Fruit fly (Drosophila melanogaster) whole organism, embryonic: ENCODE results near the gene CG13622.

Experiments used
- Antp ChIP-seq: fragments of 200-800 bp; sonication (Bioruptor generic); optimal IDR thresholded peaks from 3 replicates; lab custom pipeline; 2016; ENCODE audit warnings: missing biosample characterization, missing genetic modification characterization
- CG10274 ChIP-seq: fragments of 200-800 bp; sonication (Bioruptor generic); optimal IDR thresholded peaks from 3 replicates; lab custom pipeline; 2017; ENCODE audit warnings: missing biosample characterization, mild to moderate bottlenecking, missing genetic modification characterization
- CG10431 ChIP-seq: fragments of 200-800 bp; sonication (Bioruptor generic); optimal IDR thresholded peaks from 3 replicates; lab custom pipeline; 2018; ENCODE audit warnings: missing biosample characterization, mild to moderate bottlenecking, missing genetic modification characterization
- CG10654 ChIP-seq: fragments of 200-800 bp; sonication (Bioruptor generic); optimal IDR thresholded peaks from 2 replicates; lab custom pipeline; 2016; ENCODE audit warnings: missing biosample characterization, missing genetic modification characterization
- CG11247 ChIP-seq: fragments of 200-800 bp; sonication (Bioruptor generic); IDR thresholded peaks from 2 replicates; pipeline ENCODE4 v1.3.6; 2022; ENCODE audit warnings: missing biosample characterization, missing genetic modification characterization
- CG11696 ChIP-seq: fragments of 200-800 bp; sonication (Bioruptor generic); IDR thresholded peaks from 2 replicates; pipeline ENCODE4 v1.3.6; 2022; ENCODE audit warnings: missing biosample characterization, missing genetic modification characterization
- CG12299 ChIP-seq: fragments of 200-800 bp; sonication (Bioruptor generic); optimal IDR thresholded peaks from 2 replicates; lab custom pipeline; 2018; ENCODE audit warnings: missing biosample characterization, mild to moderate bottlenecking, missing genetic modification characterization
- CG13287 ChIP-seq: fragments of 200-800 bp; sonication (Bioruptor generic); IDR thresholded peaks from 2 replicates; pipeline ENCODE4 v1.3.6; 2022; ENCODE audit warnings: missing biosample characterization, missing genetic modification characterization; ENCODE audit not compliant: partially characterized antibody
- CG14710 ChIP-seq: fragments of 200-800 bp; sonication (Bioruptor generic); optimal IDR thresholded peaks from 3 replicates; lab custom pipeline; 2019; ENCODE audit warnings: missing biosample characterization, mild to moderate bottlenecking, missing genetic modification characterization, moderate library complexity
- CG16779 ChIP-seq: fragments of 200-800 bp; sonication (Bioruptor generic); IDR thresholded peaks from 2 replicates; pipeline ENCODE4 v1.3.6; 2022; ENCODE audit warnings: missing biosample characterization, missing genetic modification characterization
- CG16815 ChIP-seq: fragments of 200-800 bp; sonication (Bioruptor generic); optimal IDR thresholded peaks from 3 replicates; lab custom pipeline; 2017; ENCODE audit warnings: missing biosample characterization, mild to moderate bottlenecking, missing genetic modification characterization
- CG18764 ChIP-seq: fragments of 200-800 bp; sonication (Bioruptor generic); optimal IDR thresholded peaks from 3 replicates; lab custom pipeline; 2016; ENCODE audit warnings: missing biosample characterization, missing genetic modification characterization
- CG2678 ChIP-seq: fragments of 200-800 bp; sonication (Bioruptor generic); optimal IDR thresholded peaks from 3 replicates; lab custom pipeline; 2019; ENCODE audit warnings: missing biosample characterization, mild to moderate bottlenecking, missing genetic modification characterization, moderate library complexity
- CG3065 ChIP-seq: fragments of 200-800 bp; sonication (Bioruptor generic); optimal IDR thresholded peaks from 2 replicates; lab custom pipeline; 2016; ENCODE audit warnings: missing biosample characterization, missing genetic modification characterization
- CG9797 ChIP-seq: fragments of 200-800 bp; sonication (Bioruptor generic); optimal IDR thresholded peaks from 3 replicates; lab custom pipeline; 2018; ENCODE audit warnings: missing biosample characterization, mild to moderate bottlenecking, missing genetic modification characterization
- CHES-1-like ChIP-seq: fragments of 200-800 bp; sonication (Bioruptor generic); optimal IDR thresholded peaks from 2 replicates; lab custom pipeline; 2016; ENCODE audit warnings: missing biosample characterization, missing genetic modification characterization
- Dad ChIP-seq: fragments of 200-800 bp; sonication (Bioruptor generic); optimal IDR thresholded peaks from 3 replicates; lab custom pipeline; 2016; ENCODE audit warnings: missing biosample characterization, missing genetic modification characterization
- Dref ChIP-seq: fragments of 200-800 bp; sonication (Bioruptor generic); IDR thresholded peaks from 2 replicates; pipeline ENCODE4 v1.3.6; 2022; ENCODE audit warnings: missing biosample characterization, missing genetic modification characterization
- Ets97D ChIP-seq: fragments of 200-800 bp; sonication (Bioruptor generic); optimal IDR thresholded peaks from 3 replicates; lab custom pipeline; 2016; ENCODE audit warnings: missing biosample characterization, missing genetic modification characterization
- HLH54F ChIP-seq: fragments of 200-800 bp; sonication (Bioruptor generic); optimal IDR thresholded peaks from 3 replicates; lab custom pipeline; 2016; ENCODE audit warnings: missing biosample characterization, missing genetic modification characterization
- Hr78 ChIP-seq, 2 experiments: fragments of 200-800 bp in 1 of 2; fragments of >200 bp in 1 of 2; sonication (Bioruptor generic) in 1 of 2; optimal IDR thresholded peaks; 2 replicates each; lab custom pipeline; 2017 to 2019; ENCODE audit warnings: missing biosample characterization in 2 of 2, missing genetic modification characterization in 2 of 2, mild to moderate bottlenecking in 1 of 2, moderate library complexity in 1 of 2
- Jarid2 ChIP-seq: fragments of 200-800 bp; sonication (Bioruptor generic); optimal IDR thresholded peaks from 3 replicates; lab custom pipeline; 2017; ENCODE audit warnings: mild to moderate bottlenecking, missing biosample characterization, missing genetic modification reagents, missing genetic modification characterization
- Kr ChIP-seq: fragments of 200-800 bp; sonication (Bioruptor generic); optimal IDR thresholded peaks from 2 replicates; lab custom pipeline; 2017; ENCODE audit warnings: missing biosample characterization, mild to moderate bottlenecking, missing genetic modification characterization
- Ptx1 ChIP-seq: fragments of 200-800 bp; sonication (Bioruptor generic); IDR thresholded peaks from 2 replicates; pipeline ENCODE4 v1.3.6; 2022; ENCODE audit warnings: missing biosample characterization, missing genetic modification characterization
- Rfx ChIP-seq: fragments of 200-800 bp; sonication (Bioruptor generic); IDR thresholded peaks from 2 replicates; pipeline ENCODE4 v1.3.6; 2022; ENCODE audit warnings: missing biosample characterization, missing genetic modification characterization
- ap ChIP-seq: fragments of 200-800 bp; sonication (Bioruptor generic); IDR thresholded peaks from 2 replicates; pipeline ENCODE4 v1.3.6; 2022; ENCODE audit warnings: missing biosample characterization, missing genetic modification characterization
- ase ChIP-seq: fragments of 200-800 bp; sonication (Bioruptor generic); IDR thresholded peaks from 3 replicates; pipeline ENCODE4 v1.3.6; 2022; ENCODE audit warnings: missing biosample characterization, missing genetic modification characterization
- az2 ChIP-seq: fragments of 200-800 bp; sonication (Bioruptor generic); optimal IDR thresholded peaks from 3 replicates; lab custom pipeline; 2016; ENCODE audit warnings: missing biosample characterization, missing genetic modification characterization
- bcd ChIP-seq: fragments of 200-800 bp; sonication (Bioruptor generic); optimal IDR thresholded peaks from 2 replicates; lab custom pipeline; 2017; ENCODE audit warnings: missing biosample characterization, mild to moderate bottlenecking, missing genetic modification characterization
- caup ChIP-seq: fragments of 200-800 bp; sonication (Bioruptor generic); optimal IDR thresholded peaks from 3 replicates; lab custom pipeline; 2017; ENCODE audit warnings: missing biosample characterization, mild to moderate bottlenecking, missing genetic modification characterization, moderate library complexity; ENCODE audit not compliant: severe bottlenecking
- cwo ChIP-seq: fragments of 200-800 bp; sonication (Bioruptor generic); optimal IDR thresholded peaks from 3 replicates; lab custom pipeline; 2017; ENCODE audit warnings: missing biosample characterization, missing genetic modification characterization, mild to moderate bottlenecking, moderate library complexity, missing genetic modification reagents
- dan ChIP-seq: fragments of 200-800 bp; sonication (Bioruptor generic); IDR thresholded peaks from 2 replicates; pipeline ENCODE4 v1.3.6; 2022; ENCODE audit warnings: missing biosample characterization, missing genetic modification characterization
- disco-r ChIP-seq: fragments of 200-800 bp; sonication (Bioruptor generic); optimal IDR thresholded peaks from 2 replicates; lab custom pipeline; 2016; ENCODE audit warnings: missing biosample characterization, missing genetic modification characterization
- dmrt11E ChIP-seq: fragments of 200-800 bp; sonication (Bioruptor generic); optimal IDR thresholded peaks from 3 replicates; lab custom pipeline; 2018; ENCODE audit warnings: missing biosample characterization, mild to moderate bottlenecking, missing genetic modification characterization, moderate library complexity
- dmrt99B ChIP-seq: fragments of 200-800 bp; sonication (Bioruptor generic); optimal IDR thresholded peaks from 2 replicates; lab custom pipeline; 2018; ENCODE audit warnings: missing biosample characterization, mild to moderate bottlenecking, missing genetic modification characterization, moderate library complexity
- dpn ChIP-seq, 2 experiments: fragments of 200-800 bp; sonication (Bioruptor generic); optimal IDR thresholded peaks; 3 replicates each; lab custom pipeline; 2016; ENCODE audit warnings: missing biosample characterization in 2 of 2, missing genetic modification characterization in 2 of 2
- ewg ChIP-seq: fragments of 200-800 bp; sonication (Bioruptor generic); optimal IDR thresholded peaks from 3 replicates; lab custom pipeline; 2017; ENCODE audit warnings: mild to moderate bottlenecking, missing biosample characterization, missing genetic modification reagents, missing genetic modification characterization
- fd102C ChIP-seq: fragments of 200-800 bp; sonication (Bioruptor generic); optimal IDR thresholded peaks from 2 replicates; lab custom pipeline; 2018; ENCODE audit warnings: missing biosample characterization, mild to moderate bottlenecking, missing genetic modification characterization, moderate library complexity
- gfzf ChIP-seq: fragments of 200-800 bp; sonication (Bioruptor generic); optimal IDR thresholded peaks from 2 replicates; lab custom pipeline; 2016; ENCODE audit warnings: missing biosample characterization, mild to moderate bottlenecking, missing genetic modification characterization, moderate library complexity
- ham ChIP-seq: fragments of 200-800 bp; sonication (Bioruptor generic); IDR thresholded peaks from 2 replicates; pipeline ENCODE4 v1.3.6; 2022; ENCODE audit warnings: missing biosample characterization, missing genetic modification characterization
- hb ChIP-seq: fragments of 200-800 bp; sonication (Bioruptor generic); IDR thresholded peaks from 3 replicates; pipeline ENCODE4 v1.3.6; 2022; ENCODE audit warnings: missing biosample characterization, missing genetic modification characterization; ENCODE audit not compliant: partially characterized antibody
- nerfin-2 ChIP-seq: fragments of 200-800 bp; sonication (Bioruptor generic); IDR thresholded peaks from 2 replicates; pipeline ENCODE4 v1.3.6; 2022; ENCODE audit warnings: missing biosample characterization, missing genetic modification characterization; ENCODE audit not compliant: partially characterized antibody
- phol ChIP-seq: fragments of 200-800 bp; sonication (Bioruptor generic); optimal IDR thresholded peaks from 3 replicates; lab custom pipeline; 2018; ENCODE audit warnings: missing biosample characterization, mild to moderate bottlenecking, missing genetic modification characterization, moderate library complexity
- pita ChIP-seq: fragments of 200-800 bp; sonication (Bioruptor generic); optimal IDR thresholded peaks from 2 replicates; lab custom pipeline; 2017; ENCODE audit warnings: missing biosample characterization, mild to moderate bottlenecking, missing genetic modification characterization
- repo ChIP-seq: fragments of 200-800 bp; sonication (Bioruptor generic); optimal IDR thresholded peaks from 2 replicates; lab custom pipeline; 2016; ENCODE audit warnings: missing biosample characterization, missing genetic modification characterization
- run ChIP-seq: fragments of 200-800 bp; sonication (Bioruptor generic); optimal IDR thresholded peaks from 3 replicates; lab custom pipeline; 2018; ENCODE audit warnings: missing biosample characterization, mild to moderate bottlenecking, missing genetic modification characterization
- stc ChIP-seq: fragments of 200-800 bp; sonication (Bioruptor generic); IDR thresholded peaks from 2 replicates; pipeline ENCODE4 v1.3.6; 2022; ENCODE audit warnings: missing biosample characterization, missing genetic modification characterization
- tna ChIP-seq: fragments of 200-800 bp; sonication (Bioruptor generic); IDR thresholded peaks from 2 replicates; pipeline ENCODE4 v1.3.6; 2022; ENCODE audit warnings: missing biosample characterization, missing genetic modification characterization; ENCODE audit not compliant: partially characterized antibody
- unpg ChIP-seq: fragments of 200-800 bp; sonication (Bioruptor generic); optimal IDR thresholded peaks from 3 replicates; lab custom pipeline; 2018; ENCODE audit warnings: missing biosample characterization, mild to moderate bottlenecking, missing genetic modification characterization, moderate library complexity
- wor ChIP-seq: fragments of 200-800 bp; sonication (Bioruptor generic); IDR thresholded peaks from 2 replicates; pipeline ENCODE4 v1.3.6; 2022; ENCODE audit warnings: missing biosample characterization, missing genetic modification characterization

CG13622 gene

DNA sequence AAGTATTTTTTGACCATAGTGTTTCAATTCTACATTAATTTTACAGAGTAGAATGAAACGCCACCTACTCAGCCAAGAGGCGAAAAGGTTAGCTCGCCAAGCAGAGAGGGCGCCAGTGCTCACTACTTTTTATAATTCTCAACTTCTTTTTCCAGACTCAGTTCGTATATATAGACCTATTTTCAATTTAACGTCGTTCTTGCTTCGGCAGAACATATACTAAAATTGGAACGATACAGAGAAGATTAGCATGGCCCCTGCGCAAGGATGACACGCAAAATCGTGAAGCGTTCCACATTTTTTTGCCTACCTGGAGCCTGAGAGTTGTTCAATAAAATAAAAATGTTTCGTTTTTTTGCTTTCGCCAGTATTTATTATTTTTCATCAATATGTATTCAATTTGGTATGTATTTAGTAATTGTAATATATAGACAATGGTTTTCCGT lies 33.6 kb upstream of the CG13622 start (continued):
- TF ChIP-seq HLH54F (GFP tag; lab: Kevin White, UChicago) (peak; percentile 54), CHES-1-like (GFP tag; lab: Kevin White, UChicago) (peak; percentile 72), CG12299 (no peak), CG11247 (GFP tag; lab: Robert Waterston, UW) (peak; percentile 83), Hr78 (GFP tag; optimal IDR thresholded peaks at IDR 0.05; lab: Kevin White, UChicago) (no peak), Jarid2 (GFP tag; lab: Kevin White, UChicago) (no peak), Antp (GFP tag; lab: Kevin White, UChicago) (peak; percentile 42), caup (GFP tag; lab: Kevin White, UChicago) (peak; percentile 59), disco-r (GFP tag; lab: Kevin White, UChicago) (no peak), CG10431 (GFP tag; lab: Kevin White, UChicago) (no peak), ase (GFP tag; lab: Robert Waterston, UW) (peak; percentile 57; the same call in 2 of the 3 replicates), fd102C (GFP tag; lab: Kevin White, UChicago) (no peak), dan (GFP tag; lab: Robert Waterston, UW) (no peak), Rfx (GFP tag; lab: Robert Waterston, UW) (peak; percentile 90; the same call in 1 of the 2 replicates), CG16815 (GFP tag; lab: Kevin White, UChicago) (peak; percentile 45), dpn (GFP tag; optimal IDR thresholded peaks at IDR 0.05; lab: Kevin White, UChicago) (peak; percentile 78 to 79), Ptx1 (GFP tag; lab: Robert Waterston, UW) (peak; percentile 74), CG11696 (GFP tag; lab: Robert Waterston, UW) (no peak), phol (tag; lab: Kevin White, UChicago) (peak; percentile 24), CG3065 (GFP tag; lab: Kevin White, UChicago) (no peak), pita (GFP tag; lab: Kevin White, UChicago) (peak; percentile 21), Ets97D (GFP tag; lab: Kevin White, UChicago) (peak; percentile 18), tna (GFP tag; lab: Robert Waterston, UW) (peak; percentile 85), CG18764 (GFP tag; lab: Kevin White, UChicago) (peak; percentile 39), CG13287 (peak; percentile 63), CG16779 (GFP tag; lab: Robert Waterston, UW) (peak; percentile 72; the same call in 1 of the 2 replicates), CG9797 (no peak), ewg (peak; percentile 40), Dref (no peak), ap (GFP tag; lab: Robert Waterston, UW) (0 out of 2 replicates have a peak, but pooled peaks have one; percentile 4), Kr (no peak), cwo (GFP tag; lab: Kevin White, UChicago) (no peak), CG14710 (tag; lab: Kevin White, UChicago) (peak; percentile 5), dmrt11E (peak; percentile 41), CG2678 (tag; lab: Kevin White, UChicago) (peak; percentile 50), unpg (GFP tag; lab: Kevin White, UChicago) (peak; percentile 8), nerfin-2 (peak; percentile 88), az2 (GFP tag; lab: Kevin White, UChicago) (peak; percentile 78), wor (GFP tag; lab: Robert Waterston, UW) (no peak), dmrt99B (tag; lab: Kevin White, UChicago) (no peak), ham (GFP tag; lab: Robert Waterston, UW) (no peak; the same call in 1 of the 2 replicates), CG10654 (no peak), bcd (no peak), repo (GFP tag; lab: Kevin White, UChicago) (peak; percentile 66), hb (GFP tag; lab: Robert Waterston, UW) (peak; percentile 74), gfzf (GFP tag; lab: Kevin White, UChicago) (peak; percentile 12), stc (GFP tag; lab: Robert Waterston, UW) (no peak), Dad (GFP tag; lab: Kevin White, UChicago) (peak; percentile 61), run (tag; lab: Kevin White, UChicago) (no peak), CG10274 (GFP tag; lab: Kevin White, UChicago) (no peak)
